Fruit fly (Drosophila melanogaster) whole organism, embryonic: ENCODE results near the gene CG43999.

Experiments used
- CG10431 ChIP-seq: fragments of 200-800 bp; sonication (Bioruptor generic); optimal IDR thresholded peaks from 3 replicates; lab custom pipeline; 2018; ENCODE audit warnings: missing biosample characterization, mild to moderate bottlenecking, missing genetic modification characterization
- CG10979 ChIP-seq: fragments of 200-800 bp; sonication (Bioruptor generic); optimal IDR thresholded peaks from 2 replicates; lab custom pipeline; 2018; ENCODE audit warnings: missing biosample characterization, mild to moderate bottlenecking, missing genetic modification characterization, moderate library complexity
- CG11085 ChIP-seq: fragments of 200-800 bp; sonication (Bioruptor generic); IDR thresholded peaks from 2 replicates; pipeline ENCODE4 v1.3.6; 2022; ENCODE audit warnings: missing biosample characterization, missing genetic modification characterization
- CG11247 ChIP-seq: fragments of 200-800 bp; sonication (Bioruptor generic); IDR thresholded peaks from 2 replicates; pipeline ENCODE4 v1.3.6; 2022; ENCODE audit warnings: missing biosample characterization, missing genetic modification characterization
- CG11398 ChIP-seq: fragments of 200-800 bp; sonication (Bioruptor generic); optimal IDR thresholded peaks from 2 replicates; lab custom pipeline; 2016; ENCODE audit warnings: missing biosample characterization, missing genetic modification characterization
- CG11456 ChIP-seq: fragments of 200-800 bp; sonication (Bioruptor generic); IDR thresholded peaks from 3 replicates; pipeline ENCODE4 v1.3.6; 2022; ENCODE audit warnings: missing biosample characterization, missing genetic modification characterization
- CG11695 ChIP-seq: fragments of 200-800 bp; sonication (Bioruptor generic); IDR thresholded peaks from 3 replicates; pipeline ENCODE4 v1.3.6; 2022; ENCODE audit warnings: missing biosample characterization, missing genetic modification characterization
- CG11723 ChIP-seq: fragments of 200-800 bp; sonication (Bioruptor generic); optimal IDR thresholded peaks from 2 replicates; lab custom pipeline; 2017; ENCODE audit warnings: missing biosample characterization, mild to moderate bottlenecking, missing genetic modification characterization
- CG14667 ChIP-seq: fragments of 200-800 bp; sonication (Bioruptor generic); IDR thresholded peaks from 2 replicates; pipeline ENCODE4 v1.3.6; 2022; ENCODE audit warnings: missing biosample characterization, missing genetic modification characterization
- CG14710 ChIP-seq: fragments of 200-800 bp; sonication (Bioruptor generic); optimal IDR thresholded peaks from 3 replicates; lab custom pipeline; 2019; ENCODE audit warnings: missing biosample characterization, mild to moderate bottlenecking, missing genetic modification characterization, moderate library complexity
- CG15514 ChIP-seq: fragments of 200-800 bp; sonication (Bioruptor generic); optimal IDR thresholded peaks from 3 replicates; lab custom pipeline; 2017; ENCODE audit warnings: missing biosample characterization, missing genetic modification characterization, mild to moderate bottlenecking, moderate library complexity, missing genetic modification reagents
- CG16779 ChIP-seq: fragments of 200-800 bp; sonication (Bioruptor generic); IDR thresholded peaks from 2 replicates; pipeline ENCODE4 v1.3.6; 2022; ENCODE audit warnings: missing biosample characterization, missing genetic modification characterization
- CG17829 ChIP-seq: fragments of 200-800 bp; optimal IDR thresholded peaks from 2 replicates; lab custom pipeline; 2019; ENCODE audit warnings: missing biosample characterization, mild to moderate bottlenecking, missing genetic modification characterization, moderate library complexity
- CG30431 ChIP-seq: fragments of 200-800 bp; sonication (Bioruptor generic); optimal IDR thresholded peaks from 2 replicates; lab custom pipeline; 2017; ENCODE audit warnings: missing biosample characterization, missing genetic modification characterization
- CG32532 ChIP-seq: fragments of 200-800 bp; sonication (Bioruptor generic); IDR thresholded peaks from 2 replicates; pipeline ENCODE4 v1.3.6; 2022; ENCODE audit warnings: missing biosample characterization, missing genetic modification characterization
- CG32767 ChIP-seq: fragments of 200-800 bp; sonication (Bioruptor generic); IDR thresholded peaks from 2 replicates; pipeline ENCODE4 v1.3.6; 2022; ENCODE audit warnings: missing biosample characterization, missing genetic modification characterization
- CG3726 ChIP-seq: fragments of 200-800 bp; sonication (Bioruptor generic); IDR thresholded peaks from 3 replicates; pipeline ENCODE4, ENCODE4 v1.3.6; 2022; ENCODE audit warnings: missing biosample characterization, missing genetic modification characterization
- CG42726 ChIP-seq: fragments of 200-800 bp; sonication (Bioruptor generic); IDR thresholded peaks from 2 replicates; pipeline ENCODE4 v1.3.6; 2022; ENCODE audit warnings: missing biosample characterization, missing genetic modification characterization; ENCODE audit not compliant: partially characterized antibody
- CG4707 ChIP-seq: fragments of 200-800 bp; sonication (Bioruptor generic); optimal IDR thresholded peaks from 2 replicates; lab custom pipeline; 2018; ENCODE audit warnings: missing biosample characterization, mild to moderate bottlenecking, missing genetic modification characterization, moderate library complexity
- CG4854 ChIP-seq: fragments of 200-800 bp; sonication (Bioruptor generic); optimal IDR thresholded peaks from 2 replicates; lab custom pipeline; 2016; ENCODE audit warnings: missing biosample characterization, missing genetic modification characterization, inconsistent platforms
- CG7556 ChIP-seq: fragments of 200-800 bp; sonication (Bioruptor generic); optimal IDR thresholded peaks from 2 replicates; lab custom pipeline; 2017; ENCODE audit warnings: missing biosample characterization, mild to moderate bottlenecking, missing genetic modification characterization
- CG8089 ChIP-seq: fragments of 200-800 bp; sonication (Bioruptor generic); optimal IDR thresholded peaks from 3 replicates; lab custom pipeline; 2016; ENCODE audit warnings: missing biosample characterization, missing genetic modification characterization
- CG9215 ChIP-seq: fragments of 200-800 bp; sonication (Bioruptor generic); IDR thresholded peaks from 2 replicates; pipeline ENCODE4 v1.3.6; 2022; ENCODE audit warnings: missing biosample characterization, missing genetic modification characterization
- CTCF ChIP-seq: fragments of 200-800 bp; sonication (Bioruptor generic); optimal IDR thresholded peaks from 2 replicates; lab custom pipeline; 2017; ENCODE audit warnings: missing biosample characterization, mild to moderate bottlenecking, missing genetic modification characterization, moderate library complexity
- Camta ChIP-seq: fragments of 200-800 bp; sonication (Bioruptor generic); optimal IDR thresholded peaks from 2 replicates; lab custom pipeline; 2016; ENCODE audit warnings: missing biosample characterization, missing genetic modification characterization
- Chrac-16 ChIP-seq: fragments of 200-800 bp; sonication (Bioruptor generic); optimal IDR thresholded peaks from 3 replicates; lab custom pipeline; 2016; ENCODE audit warnings: missing biosample characterization, missing genetic modification characterization
- Dbx ChIP-seq: fragments of 200-800 bp; sonication (Bioruptor generic); IDR thresholded peaks from 3 replicates; pipeline ENCODE4 v1.3.6; 2022; ENCODE audit warnings: missing biosample characterization, missing genetic modification characterization
- Fer2 ChIP-seq: fragments of 200-800 bp; sonication (Bioruptor generic); optimal IDR thresholded peaks from 2 replicates; lab custom pipeline; 2018; ENCODE audit warnings: missing biosample characterization, mild to moderate bottlenecking, missing genetic modification characterization, moderate library complexity
- GATAe ChIP-seq: fragments of 200-800 bp; sonication (Bioruptor generic); conservative IDR thresholded peaks from 2 replicates; pipeline ENCODE4 v1.3.6; 2022; ENCODE audit warnings: missing biosample characterization, missing genetic modification characterization
- HHEX ChIP-seq: fragments of 200-800 bp; sonication (Bioruptor generic); optimal IDR thresholded peaks from 3 replicates; lab custom pipeline; 2017; ENCODE audit warnings: missing biosample characterization, mild to moderate bottlenecking, missing genetic modification characterization, missing genetic modification reagents
- Hr39 ChIP-seq: fragments of >200 bp; optimal IDR thresholded peaks from 2 replicates; lab custom pipeline; 2017
- NFAT ChIP-seq: fragments of 200-800 bp; sonication (Bioruptor generic); IDR thresholded peaks from 2 replicates; pipeline ENCODE4 v1.3.6; 2022; ENCODE audit warnings: missing biosample characterization, missing genetic modification characterization
- Nf-YA ChIP-seq: fragments of 200-800 bp; sonication (Bioruptor generic); IDR thresholded peaks from 2 replicates; pipeline ENCODE4 v1.3.6; 2022; ENCODE audit warnings: missing biosample characterization, missing genetic modification characterization
- NfI ChIP-seq: fragments of 200-800 bp; sonication (Bioruptor generic); optimal IDR thresholded peaks from 3 replicates; lab custom pipeline; 2018; ENCODE audit warnings: missing biosample characterization, mild to moderate bottlenecking, missing genetic modification characterization, moderate library complexity
- PHDP ChIP-seq: fragments of 200-800 bp; sonication (Bioruptor generic); optimal IDR thresholded peaks from 3 replicates; lab custom pipeline; 2018; ENCODE audit warnings: missing biosample characterization, mild to moderate bottlenecking, missing genetic modification characterization, moderate library complexity
- TFAM ChIP-seq: fragments of 200-800 bp; sonication (Bioruptor generic); optimal IDR thresholded peaks from 2 replicates; lab custom pipeline; 2017; ENCODE audit warnings: missing biosample characterization, missing genetic modification characterization, inconsistent platforms
- ab ChIP-seq: fragments of 200-800 bp; sonication (Bioruptor generic); optimal IDR thresholded peaks from 2 replicates; lab custom pipeline; 2016; ENCODE audit warnings: missing biosample characterization, missing genetic modification characterization
- amos ChIP-seq: fragments of 200-800 bp; sonication (Bioruptor generic); IDR thresholded peaks from 2 replicates; pipeline ENCODE4 v1.3.6; 2022; ENCODE audit warnings: missing biosample characterization, missing genetic modification characterization; ENCODE audit not compliant: partially characterized antibody
- caup ChIP-seq: fragments of 200-800 bp; sonication (Bioruptor generic); optimal IDR thresholded peaks from 3 replicates; lab custom pipeline; 2017; ENCODE audit warnings: missing biosample characterization, mild to moderate bottlenecking, missing genetic modification characterization, moderate library complexity; ENCODE audit not compliant: severe bottlenecking
- corto ChIP-seq: fragments of 200-800 bp; sonication (Bioruptor generic); optimal IDR thresholded peaks from 2 replicates; lab custom pipeline; 2016; ENCODE audit warnings: missing biosample characterization, mild to moderate bottlenecking, missing genetic modification characterization, moderate library complexity
- crp ChIP-seq, 2 experiments: fragments of 200-800 bp; sonication (Bioruptor generic); optimal IDR thresholded peaks; 2 replicates in 1 of 2; 3 replicates in 1 of 2; lab custom pipeline; 2017; ENCODE audit warnings: missing biosample characterization in 2 of 2, missing genetic modification characterization in 2 of 2, mild to moderate bottlenecking in 1 of 2, moderate library complexity in 1 of 2
- disco-r ChIP-seq: fragments of 200-800 bp; sonication (Bioruptor generic); optimal IDR thresholded peaks from 2 replicates; lab custom pipeline; 2016; ENCODE audit warnings: missing biosample characterization, missing genetic modification characterization
- hbn ChIP-seq: fragments of 200-800 bp; sonication (Bioruptor generic); IDR thresholded peaks from 2 replicates; pipeline ENCODE4 v1.3.6; 2022; ENCODE audit warnings: missing biosample characterization, missing genetic modification characterization; ENCODE audit not compliant: partially characterized antibody
- inv ChIP-seq: fragments of 200-800 bp; sonication (Bioruptor generic); IDR thresholded peaks from 2 replicates; pipeline ENCODE4 v1.3.6; 2022; ENCODE audit warnings: missing biosample characterization, missing genetic modification characterization; ENCODE audit not compliant: partially characterized antibody
- nmo ChIP-seq: fragments of 200-800 bp; sonication (Bioruptor generic); optimal IDR thresholded peaks from 2 replicates; lab custom pipeline; 2018; ENCODE audit warnings: missing biosample characterization, mild to moderate bottlenecking, missing genetic modification characterization, moderate library complexity
- otp ChIP-seq: fragments of 200-800 bp; sonication (Bioruptor generic); IDR thresholded peaks from 3 replicates; pipeline ENCODE4, ENCODE4 v1.3.6; 2022; ENCODE audit warnings: missing biosample characterization, missing genetic modification characterization
- pum ChIP-seq: fragments of 200-800 bp; sonication (Bioruptor generic); optimal IDR thresholded peaks from 2 replicates; lab custom pipeline; 2016; ENCODE audit warnings: missing biosample characterization, missing genetic modification characterization
- sisA ChIP-seq: fragments of 200-800 bp; sonication (Bioruptor generic); IDR thresholded peaks from 2 replicates; pipeline ENCODE4 v1.3.6; 2022; ENCODE audit warnings: missing biosample characterization, missing genetic modification characterization
- sug ChIP-seq: fragments of 200-800 bp; optimal IDR thresholded peaks from 2 replicates; lab custom pipeline; 2019; ENCODE audit warnings: missing biosample characterization, mild to moderate bottlenecking, missing genetic modification characterization, moderate library complexity
- tio ChIP-seq: fragments of 200-800 bp; sonication (Bioruptor generic); optimal IDR thresholded peaks from 2 replicates; lab custom pipeline; 2017; ENCODE audit warnings: missing biosample characterization, missing genetic modification characterization, inconsistent platforms
- vnd ChIP-seq: fragments of 200-800 bp; sonication (Bioruptor generic); IDR thresholded peaks from 3 replicates; pipeline ENCODE4 v1.3.6; 2022; ENCODE audit warnings: missing biosample characterization, missing genetic modification characterization; ENCODE audit not compliant: partially characterized antibody
- yki ChIP-seq: fragments of >200 bp; optimal IDR thresholded peaks from 3 replicates; lab custom pipeline; 2018
- zfh2 ChIP-seq: fragments of 200-800 bp; sonication (Bioruptor generic); optimal IDR thresholded peaks from 2 replicates; lab custom pipeline; 2016; ENCODE audit warnings: missing biosample characterization, missing genetic modification characterization

CG43999 gene

dm6 chr3R:23947002-23947401 is 18.2 kb upstream of the CG43999 start (continued):
- TF ChIP-seq NfI (GFP tag; lab: Kevin White, UChicago), result no peak
- no peak for TF ChIP-seq CG17829 (tag; lab: Kevin White, UChicago)
- no peak for TF ChIP-seq TFAM
- peak; percentile 14 for TF ChIP-seq CG14710 (tag; lab: Kevin White, UChicago)
- peak; percentile 43 for TF ChIP-seq HHEX (GFP tag; lab: Kevin White, UChicago)
- no peak for TF ChIP-seq CG8089 (GFP tag; lab: Kevin White, UChicago)
- TF ChIP-seq CG9215 (GFP tag; lab: Robert Waterston, UW), result no peak
- TF ChIP-seq yki, result no peak
- no peak for TF ChIP-seq CG4854 (GFP tag; lab: Kevin White, UChicago)
- peak; percentile 54 for TF ChIP-seq CG4707
- no peak for TF ChIP-seq pum (GFP tag; lab: Kevin White, UChicago)
- no peak for TF ChIP-seq ab (GFP tag; lab: Kevin White, UChicago)
- no peak for TF ChIP-seq zfh2 (GFP tag; lab: Kevin White, UChicago)
- TF ChIP-seq hbn (GFP tag; lab: Robert Waterston, UW), result no peak
- TF ChIP-seq CG30431, result no peak
- no peak for TF ChIP-seq vnd (GFP tag; lab: Robert Waterston, UW)
- TF ChIP-seq CG42726, result no peak
- TF ChIP-seq Hr39, result no peak
- TF ChIP-seq CG10979 (tag; lab: Kevin White, UChicago), result no peak
- no peak for TF ChIP-seq CG11456 (GFP tag; lab: Robert Waterston, UW)
- TF ChIP-seq CG11723, result peak; percentile 4
- TF ChIP-seq PHDP (tag; lab: Kevin White, UChicago), result no peak
- no peak for TF ChIP-seq CG16779 (GFP tag; lab: Robert Waterston, UW)
- no peak for TF ChIP-seq CG11085 (GFP tag; lab: Robert Waterston, UW)
- no peak for TF ChIP-seq Nf-YA
- TF ChIP-seq CG10431, result peak; percentile 55
- no peak for TF ChIP-seq CG7556 (GFP tag; lab: Kevin White, UChicago)
- no peak for TF ChIP-seq sug (tag; lab: Kevin White, UChicago)
- no peak for TF ChIP-seq sisA (GFP tag; lab: Robert Waterston, UW)
- TF ChIP-seq CG32532 (GFP tag; lab: Robert Waterston, UW), result no peak
- peak; percentile 9 for TF ChIP-seq caup
- TF ChIP-seq CG11398, result no peak
- no peak for TF ChIP-seq CG11695
- no peak for TF ChIP-seq GATAe (GFP tag; lab: Robert Waterston, UW)
- TF ChIP-seq amos (GFP tag; lab: Robert Waterston, UW), result no peak
- no peak for TF ChIP-seq Dbx (GFP tag; lab: Robert Waterston, UW)
- TF ChIP-seq corto, result no peak
- no peak for TF ChIP-seq CG32767 (GFP tag; lab: Robert Waterston, UW)
- no peak for TF ChIP-seq Chrac-16
- 0 out of 3 replicates have a peak, but pooled peaks have one; percentile 25 for TF ChIP-seq otp (GFP tag; lab: Robert Waterston, UW)
- TF ChIP-seq disco-r (GFP tag; lab: Kevin White, UChicago), result no peak
- peak; percentile 40; the same call in 1 of the 2 replicates for TF ChIP-seq CG11247
- TF ChIP-seq CG15514 (GFP tag; lab: Kevin White, UChicago), result no peak
- no peak for TF ChIP-seq CTCF (GFP tag; lab: Kevin White, UChicago)
- TF ChIP-seq CG3726 (GFP tag; lab: Robert Waterston, UW), result no peak
- TF ChIP-seq Fer2 (tag; lab: Kevin White, UChicago), result no peak
- no peak for TF ChIP-seq CG14667
- TF ChIP-seq tio (GFP tag; lab: Kevin White, UChicago), result no peak
- TF ChIP-seq NFAT (GFP tag; lab: Robert Waterston, UW), result no peak
- no peak for TF ChIP-seq inv (GFP tag; lab: Robert Waterston, UW)
- no peak for TF ChIP-seq nmo (GFP tag; lab: Kevin White, UChicago)
- TF ChIP-seq crp (GFP tag; optimal IDR thresholded peaks at IDR 0.05; lab: Kevin White, UChicago), result no peak
- TF ChIP-seq Camta, result no peak
